Fruit fly (Drosophila melanogaster) whole organism, prepupa: ENCODE results near the gene CG6013.

Source experiments
- CG11294 ChIP-seq: fragments of 200-800 bp; sonication (Bioruptor generic); IDR thresholded peaks from 2 replicates; pipeline ENCODE4 v1.3.6; 2022; ENCODE audit warnings: missing biosample characterization, missing genetic modification characterization
- CG11762 ChIP-seq: fragments of 200-800 bp; sonication (Bioruptor generic); optimal IDR thresholded peaks from 3 replicates; lab custom pipeline; 2016; ENCODE audit warnings: missing biosample characterization, missing genetic modification characterization; ENCODE audit not compliant: insufficient read depth
- CG15336 ChIP-seq: fragments of 200-800 bp; sonication (Bioruptor generic); IDR thresholded peaks from 2 replicates; pipeline ENCODE4 v1.3.6; 2022; ENCODE audit warnings: missing biosample characterization, missing genetic modification characterization
- CG16779 ChIP-seq: fragments of 200-800 bp; sonication (Bioruptor generic); optimal IDR thresholded peaks from 3 replicates; lab custom pipeline; 2017; ENCODE audit warnings: missing biosample characterization, mild to moderate bottlenecking, missing genetic modification characterization
- CG3032 ChIP-seq: fragments of 200-800 bp; optimal IDR thresholded peaks from 2 replicates; lab custom pipeline; 2019; ENCODE audit warnings: missing biosample characterization, mild to moderate bottlenecking, missing genetic modification characterization, moderate library complexity
- CG31627 ChIP-seq: fragments of 200-800 bp; sonication (Bioruptor generic); optimal IDR thresholded peaks from 3 replicates; lab custom pipeline; 2016; ENCODE audit warnings: missing biosample characterization, missing genetic modification characterization
- CG32006 ChIP-seq: fragments of 200-800 bp; sonication (Bioruptor generic); optimal IDR thresholded peaks from 3 replicates; lab custom pipeline; 2017; ENCODE audit warnings: missing biosample characterization, mild to moderate bottlenecking, missing genetic modification characterization
- CG4318 ChIP-seq: fragments of 200-800 bp; sonication (Bioruptor generic); optimal IDR thresholded peaks from 3 replicates; lab custom pipeline; 2017; ENCODE audit warnings: missing biosample characterization, mild to moderate bottlenecking, missing genetic modification characterization
- CG6163 ChIP-seq: fragments of 200-800 bp; sonication (Bioruptor generic); IDR thresholded peaks from 3 replicates; pipeline ENCODE4 v1.3.6; 2022; ENCODE audit warnings: missing biosample characterization, missing genetic modification characterization
- CG6276 ChIP-seq: fragments of 200-800 bp; sonication (Bioruptor generic); optimal IDR thresholded peaks from 2 replicates; lab custom pipeline; 2017; ENCODE audit warnings: missing biosample characterization, mild to moderate bottlenecking, missing genetic modification characterization
- CG6792 ChIP-seq: fragments of 200-800 bp; sonication (Bioruptor generic); optimal IDR thresholded peaks from 3 replicates; lab custom pipeline; 2016; ENCODE audit warnings: missing biosample characterization, missing genetic modification characterization
- CG6808 ChIP-seq: fragments of 200-800 bp; sonication (Bioruptor generic); optimal IDR thresholded peaks from 3 replicates; lab custom pipeline; 2017; ENCODE audit warnings: missing biosample characterization, missing genetic modification characterization, mild to moderate bottlenecking, moderate library complexity, missing genetic modification reagents
- CG6854 ChIP-seq: fragments of 200-800 bp; sonication (Bioruptor generic); optimal IDR thresholded peaks from 2 replicates; lab custom pipeline; 2017; ENCODE audit warnings: missing biosample characterization, mild to moderate bottlenecking, missing genetic modification characterization
- CG7368 ChIP-seq: fragments of 200-800 bp; sonication (Bioruptor generic); optimal IDR thresholded peaks from 3 replicates; lab custom pipeline; 2016; ENCODE audit warnings: missing biosample characterization, missing genetic modification characterization
- CG8632 ChIP-seq: fragments of 200-800 bp; sonication (Bioruptor generic); optimal IDR thresholded peaks from 3 replicates; lab custom pipeline; 2016; ENCODE audit warnings: missing biosample characterization, missing genetic modification characterization
- CG9139 ChIP-seq: fragments of 200-800 bp; sonication (Bioruptor generic); optimal IDR thresholded peaks from 3 replicates; lab custom pipeline; 2017; ENCODE audit warnings: missing biosample characterization, mild to moderate bottlenecking, missing genetic modification characterization
- Eip75B ChIP-seq: fragments of 200-800 bp; sonication (Bioruptor generic); optimal IDR thresholded peaks from 3 replicates; lab custom pipeline; 2016; ENCODE audit warnings: missing biosample characterization, missing genetic modification characterization
- Eip93F ChIP-seq: fragments of 200-800 bp; sonication (Bioruptor generic); optimal IDR thresholded peaks from 2 replicates; lab custom pipeline; 2016; ENCODE audit warnings: missing biosample characterization, mild to moderate bottlenecking, missing genetic modification characterization
- Ets21C ChIP-seq: fragments of 200-800 bp; sonication (Bioruptor generic); optimal IDR thresholded peaks from 3 replicates; lab custom pipeline; 2016; ENCODE audit warnings: missing biosample characterization, missing genetic modification characterization
- Gug ChIP-seq: fragments of 200-800 bp; sonication (Bioruptor generic); IDR thresholded peaks from 2 replicates; pipeline ENCODE4 v1.3.6; 2022; ENCODE audit warnings: missing biosample characterization, missing genetic modification characterization
- Hr38 ChIP-seq: sonication (Bioruptor generic); optimal IDR thresholded peaks from 2 replicates; lab custom pipeline; 2016; ENCODE audit warnings: missing biosample characterization, missing genetic modification characterization
- Hr39 ChIP-seq: fragments of 200-800 bp; sonication (Bioruptor generic); optimal IDR thresholded peaks from 2 replicates; lab custom pipeline; 2016; ENCODE audit warnings: missing biosample characterization, missing genetic modification characterization
- Hr4 ChIP-seq: fragments of 200-800 bp; sonication (Bioruptor generic); optimal IDR thresholded peaks from 3 replicates; lab custom pipeline; 2016; ENCODE audit warnings: missing biosample characterization, missing genetic modification characterization
- Lpt ChIP-seq: fragments of 200-800 bp; sonication (Bioruptor generic); optimal IDR thresholded peaks from 3 replicates; lab custom pipeline; 2016; ENCODE audit warnings: missing biosample characterization, missing genetic modification characterization
- Met ChIP-seq: fragments of 200-800 bp; sonication (Bioruptor generic); optimal IDR thresholded peaks from 3 replicates; lab custom pipeline; 2016; ENCODE audit warnings: missing biosample characterization, missing genetic modification characterization
- OdsH ChIP-seq: fragments of 200-800 bp; sonication (Bioruptor generic); optimal IDR thresholded peaks from 3 replicates; lab custom pipeline; 2016; ENCODE audit warnings: missing biosample characterization, missing genetic modification characterization
- Smox ChIP-seq: fragments of 200-800 bp; sonication (Bioruptor generic); optimal IDR thresholded peaks from 3 replicates; lab custom pipeline; 2016; ENCODE audit warnings: missing biosample characterization, missing genetic modification characterization
- Sox14 ChIP-seq: fragments of 200-800 bp; sonication (Bioruptor generic); optimal IDR thresholded peaks from 3 replicates; lab custom pipeline; 2016; ENCODE audit warnings: missing biosample characterization, missing genetic modification characterization
- Sox15 ChIP-seq: fragments of 200-800 bp; sonication (Bioruptor generic); optimal IDR thresholded peaks from 3 replicates; lab custom pipeline; 2016; ENCODE audit warnings: missing biosample characterization, missing genetic modification characterization
- achi ChIP-seq: fragments of 200-800 bp; sonication (Bioruptor generic); optimal IDR thresholded peaks from 3 replicates; lab custom pipeline; 2016; ENCODE audit warnings: missing biosample characterization, missing genetic modification characterization
- acj6 ChIP-seq: fragments of 200-800 bp; sonication (Bioruptor generic); optimal IDR thresholded peaks from 3 replicates; lab custom pipeline; 2016; ENCODE audit warnings: missing biosample characterization, missing genetic modification characterization
- dac ChIP-seq: fragments of 200-800 bp; sonication (Bioruptor generic); optimal IDR thresholded peaks from 2 replicates; lab custom pipeline; 2017; ENCODE audit warnings: missing biosample characterization, mild to moderate bottlenecking, missing genetic modification characterization
- eg ChIP-seq: fragments of 200-800 bp; sonication (Bioruptor generic); IDR thresholded peaks from 3 replicates; pipeline ENCODE4 v1.3.6; 2022; ENCODE audit warnings: missing biosample characterization, missing genetic modification characterization
- esn ChIP-seq: fragments of 200-800 bp; sonication (Bioruptor generic); optimal IDR thresholded peaks from 2 replicates; lab custom pipeline; 2016; ENCODE audit warnings: missing biosample characterization, mild to moderate bottlenecking, missing genetic modification characterization, moderate library complexity
- fd59A ChIP-seq: fragments of 200-800 bp; sonication (Bioruptor generic); optimal IDR thresholded peaks from 2 replicates; lab custom pipeline; 2017; ENCODE audit warnings: missing biosample characterization, mild to moderate bottlenecking, missing genetic modification characterization, missing genetic modification reagents
- fd85E ChIP-seq: fragments of 200-800 bp; sonication (Bioruptor generic); optimal IDR thresholded peaks from 3 replicates; lab custom pipeline; 2016; ENCODE audit warnings: missing biosample characterization, missing genetic modification characterization
- fkh ChIP-seq: fragments of 200-800 bp; sonication (Bioruptor generic); optimal IDR thresholded peaks from 3 replicates; lab custom pipeline; 2017; ENCODE audit warnings: missing biosample characterization, mild to moderate bottlenecking, missing genetic modification characterization, moderate library complexity
- lz ChIP-seq: fragments of 200-800 bp; sonication (Bioruptor generic); optimal IDR thresholded peaks from 3 replicates; lab custom pipeline; 2016; ENCODE audit warnings: missing biosample characterization, missing genetic modification characterization
- net ChIP-seq: fragments of 200-800 bp; sonication (Bioruptor generic); optimal IDR thresholded peaks from 3 replicates; lab custom pipeline; 2016; ENCODE audit warnings: missing biosample characterization, missing genetic modification characterization
- pdm3 ChIP-seq: fragments of 200-800 bp; sonication (Bioruptor generic); optimal IDR thresholded peaks from 3 replicates; lab custom pipeline; 2016; ENCODE audit warnings: missing biosample characterization, missing genetic modification characterization
- spab ChIP-seq: fragments of 200-800 bp; sonication (Bioruptor generic); optimal IDR thresholded peaks from 2 replicates; lab custom pipeline; 2017; ENCODE audit warnings: missing biosample characterization, mild to moderate bottlenecking, missing genetic modification characterization, missing genetic modification reagents
- ss ChIP-seq, 2 experiments: fragments of 200-800 bp; sonication (Bioruptor generic); optimal IDR thresholded peaks; 2 replicates in 1 of 2; 3 replicates in 1 of 2; lab custom pipeline; 2017 to 2018; ENCODE audit warnings: mild to moderate bottlenecking in 2 of 2, missing biosample characterization in 2 of 2, missing genetic modification characterization in 2 of 2, moderate library complexity in 1 of 2
- svp ChIP-seq: fragments of 200-800 bp; sonication (Bioruptor generic); peaks from one replicate; lab custom pipeline; 2016; ENCODE audit warnings: missing biosample characterization, missing genetic modification characterization
- topi ChIP-seq: fragments of 200-800 bp; sonication (Bioruptor generic); optimal IDR thresholded peaks from 3 replicates; lab custom pipeline; 2016; ENCODE audit warnings: missing biosample characterization, missing genetic modification characterization

The CG6013 gene

DNA sequence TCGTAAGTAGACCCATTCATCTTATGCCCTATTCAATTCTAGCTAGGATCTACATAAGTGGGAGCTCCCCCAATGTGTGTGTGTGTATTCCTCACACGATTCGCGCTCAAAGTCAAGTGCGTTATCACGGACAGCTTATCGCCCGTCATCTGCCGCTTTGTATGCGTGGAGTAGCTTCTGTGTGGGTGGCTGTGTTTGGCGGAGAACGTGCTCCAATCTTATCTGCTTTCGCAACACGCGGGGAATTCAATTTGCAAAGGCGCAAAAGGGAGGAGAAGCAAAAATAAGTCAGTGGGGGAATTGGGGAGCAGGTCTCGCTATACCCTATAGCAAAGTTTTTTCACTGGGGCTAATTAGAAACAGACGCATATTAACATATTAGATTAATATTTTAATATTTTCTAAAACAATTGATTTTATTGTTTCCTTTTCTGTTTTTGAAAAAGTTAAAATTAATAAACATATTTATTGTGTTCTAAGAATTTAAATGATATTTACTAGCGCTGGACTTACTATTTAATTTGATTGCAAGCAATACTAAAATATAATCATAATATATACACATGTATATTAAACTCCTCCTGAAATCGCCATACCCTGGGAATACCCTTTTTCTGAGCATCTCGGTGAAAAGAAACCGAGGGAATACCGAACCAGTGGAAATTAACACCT is 46.1 kb upstream of the CG6013 start (continued):
- TF ChIP-seq CG3032 (tag; lab: Kevin White, UChicago) (peak; percentile 72), CG6854 (GFP tag; lab: Kevin White, UChicago) (peak; percentile 48), CG6276 (GFP tag; lab: Kevin White, UChicago) (peak; percentile 44), fd85E (GFP tag; lab: Kevin White, UChicago) (peak; percentile 29), Gug (GFP tag; lab: Robert Waterston, UW) (no peak), CG7368 (GFP tag; lab: Kevin White, UChicago) (peak; percentile 76), achi (peak; percentile 83), svp (GFP tag; lab: Kevin White, UChicago) (peak; percentile 87), CG32006 (GFP tag; lab: Kevin White, UChicago) (peak; percentile 86), lz (GFP tag; lab: Kevin White, UChicago) (peak; percentile 79), Sox14 (peak; percentile 71), Ets21C (GFP tag; lab: Kevin White, UChicago) (peak; percentile 60), topi (GFP tag; lab: Kevin White, UChicago) (peak; percentile 80), CG11762 (GFP tag; lab: Kevin White, UChicago) (peak; percentile 71), net (peak; percentile 79), spab (GFP tag; lab: Kevin White, UChicago) (peak; percentile 64), CG6163 (GFP tag; lab: Robert Waterston, UW) (peak; percentile 58; the same call in 1 of the 3 replicates)
- TF ChIP-seq, all 60 proteins: peak for 57

DNA sequence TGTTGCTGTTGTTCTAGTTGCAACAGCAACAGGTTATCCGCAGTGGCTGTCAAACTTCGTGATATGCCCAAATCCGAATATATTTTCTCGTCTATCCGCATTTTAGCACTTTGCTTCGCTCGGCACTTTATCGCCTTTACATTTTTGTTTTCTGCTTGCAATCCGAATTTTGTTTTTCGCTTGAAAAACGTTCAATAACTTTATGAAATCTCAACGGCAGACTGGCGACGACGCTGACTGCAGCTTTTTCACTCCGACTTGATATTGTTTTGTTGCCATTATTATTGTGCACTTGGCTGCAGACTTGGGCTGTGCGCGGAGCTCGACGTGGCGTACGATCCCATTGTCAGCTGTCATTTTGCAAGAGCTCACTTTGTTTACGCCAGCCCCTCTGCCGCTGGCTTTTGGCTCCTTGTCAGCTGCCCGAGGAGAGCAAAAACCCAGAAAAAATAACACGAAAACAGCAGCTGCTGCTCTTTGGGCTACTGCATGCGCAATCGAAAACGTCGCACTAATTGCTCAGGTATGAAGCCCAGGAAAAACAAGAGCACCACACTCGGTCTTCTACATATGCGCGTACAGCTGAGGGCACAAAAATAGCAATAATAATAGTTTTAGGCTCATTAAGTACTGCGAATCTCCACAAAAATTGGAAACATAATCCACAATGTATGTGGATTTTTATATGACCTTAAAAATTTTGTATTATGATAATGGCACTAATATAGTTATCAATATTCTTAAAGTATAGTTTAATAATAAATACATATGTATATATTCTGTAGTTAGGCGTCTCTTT is 45.0 kb upstream of the CG6013 start:
- TF ChIP-seq achi (peak; percentile 39), lz (GFP tag; lab: Kevin White, UChicago) (peak; percentile 3), Eip75B (GFP tag; lab: Kevin White, UChicago) (no peak), acj6 (GFP tag; lab: Kevin White, UChicago) (peak; percentile 41), CG11294 (GFP tag; lab: Robert Waterston, UW) (peak; percentile 33; the same call in 1 of the 2 replicates), CG6792 (no peak), Gug (GFP tag; lab: Robert Waterston, UW) (0 out of 2 replicates have a peak, but pooled peaks have one; percentile 29), CG16779 (no peak), spab (GFP tag; lab: Kevin White, UChicago) (no peak), CG4318 (peak; percentile 5), Smox (GFP tag; lab: Kevin White, UChicago) (peak; percentile 16), OdsH (GFP tag; lab: Kevin White, UChicago) (peak; percentile 51), CG6854 (GFP tag; lab: Kevin White, UChicago) (no peak), Lpt (GFP tag; lab: Kevin White, UChicago) (no peak), CG11762 (GFP tag; lab: Kevin White, UChicago) (no peak), ss (GFP tag; optimal IDR thresholded peaks at IDR 0.05; lab: Kevin White, UChicago) (no peak), fkh (GFP tag; lab: Kevin White, UChicago) (no peak), svp (GFP tag; lab: Kevin White, UChicago) (peak; percentile 83), dac (GFP tag; lab: Kevin White, UChicago) (no peak), CG6276 (GFP tag; lab: Kevin White, UChicago) (peak; percentile 42), CG6808 (GFP tag; lab: Kevin White, UChicago) (no peak), fd59A (GFP tag; lab: Kevin White, UChicago) (peak; percentile 2), net (peak; percentile 13), CG3032 (tag; lab: Kevin White, UChicago) (no peak), CG9139 (GFP tag; lab: Kevin White, UChicago) (no peak), Hr4 (peak; percentile 30), Met (GFP tag; lab: Kevin White, UChicago) (peak; percentile 16), CG6163 (GFP tag; lab: Robert Waterston, UW) (no peak; the same call in 2 of the 3 replicates), CG31627 (GFP tag; lab: Kevin White, UChicago) (peak; percentile 0), pdm3 (GFP tag; lab: Kevin White, UChicago) (peak; percentile 30), CG32006 (GFP tag; lab: Kevin White, UChicago) (peak; percentile 47), Sox14 (peak; percentile 51), CG8632 (GFP tag; lab: Kevin White, UChicago) (peak; percentile 23), eg (GFP tag; lab: Robert Waterston, UW) (no peak; the same call in 2 of the 3 replicates), esn (GFP tag; lab: Kevin White, UChicago) (no peak), CG15336 (peak; percentile 52), Sox15 (no peak), Hr38 (GFP tag; lab: Kevin White, UChicago) (no peak), Eip93F (GFP tag; lab: Kevin White, UChicago) (no peak), Hr39 (GFP tag; lab: Kevin White, UChicago) (peak; percentile 33)
